Fruit fly (Drosophila melanogaster) whole organism, adult: Measurements from ENCODE around the gene HIP-R.
A peak's percentile ranks its signal among the peaks of the same experiment; 100 is the strongest.

Experiments used
- CG11617 ChIP-seq: fragments of 200-800 bp; sonication (Bioruptor generic); optimal IDR thresholded peaks from 2 replicates; lab custom pipeline; 2017; ENCODE audit warnings: mild to moderate bottlenecking, missing biosample characterization, missing genetic modification reagents, missing genetic modification characterization
- CG12768 ChIP-seq: fragments of 200-800 bp; sonication (Bioruptor generic); optimal IDR thresholded peaks from 2 replicates; lab custom pipeline; 2017; ENCODE audit warnings: missing biosample characterization, missing genetic modification characterization, mild to moderate bottlenecking, moderate library complexity, missing genetic modification reagents
- CG14711 ChIP-seq: fragments of 200-800 bp; sonication (Bioruptor generic); optimal IDR thresholded peaks from 2 replicates; lab custom pipeline; 2018; ENCODE audit warnings: missing biosample characterization, mild to moderate bottlenecking, missing genetic modification characterization, moderate library complexity
- CG1620 ChIP-seq: fragments of 200-800 bp; sonication (Bioruptor generic); optimal IDR thresholded peaks from 2 replicates; lab custom pipeline; 2016; ENCODE audit warnings: missing biosample characterization, missing genetic modification characterization
- CG33017 ChIP-seq: fragments of 200-800 bp; sonication (Bioruptor generic); optimal IDR thresholded peaks from 2 replicates; lab custom pipeline; 2018; ENCODE audit warnings: missing biosample characterization, mild to moderate bottlenecking, missing genetic modification characterization, moderate library complexity
- CG5204 ChIP-seq: fragments of 200-800 bp; sonication (Bioruptor generic); optimal IDR thresholded peaks from 2 replicates; lab custom pipeline; 2016; ENCODE audit warnings: missing biosample characterization, missing genetic modification characterization
- CG7045 ChIP-seq: fragments of 200-800 bp; sonication (Bioruptor generic); optimal IDR thresholded peaks from 2 replicates; lab custom pipeline; 2017; ENCODE audit warnings: missing biosample characterization, mild to moderate bottlenecking, missing genetic modification characterization
- CG7101 ChIP-seq: fragments of 200-800 bp; sonication (Bioruptor generic); optimal IDR thresholded peaks from 2 replicates; lab custom pipeline; 2018; ENCODE audit warnings: missing biosample characterization, mild to moderate bottlenecking, missing genetic modification characterization, moderate library complexity
- Clk ChIP-seq: fragments of 200-800 bp; sonication (Bioruptor generic); optimal IDR thresholded peaks from 2 replicates; lab custom pipeline; 2017; ENCODE audit warnings: missing biosample characterization, missing genetic modification characterization
- Crg-1 ChIP-seq: fragments of 200-800 bp; sonication (Bioruptor generic); optimal IDR thresholded peaks from 2 replicates; lab custom pipeline; 2016; ENCODE audit warnings: missing biosample characterization, missing genetic modification characterization
- Hr96 ChIP-seq: fragments of 200-800 bp; sonication (Bioruptor generic); optimal IDR thresholded peaks from 2 replicates; lab custom pipeline; 2016; ENCODE audit warnings: missing biosample characterization, missing genetic modification characterization
- Mnt ChIP-seq: fragments of 200-800 bp; sonication (Bioruptor generic); optimal IDR thresholded peaks from 2 replicates; lab custom pipeline; 2016; ENCODE audit warnings: missing biosample characterization, mild to moderate bottlenecking, missing genetic modification characterization
- bab1 ChIP-seq: fragments of 200-800 bp; sonication (Bioruptor generic); optimal IDR thresholded peaks from 3 replicates; lab custom pipeline; 2019; ENCODE audit warnings: missing biosample characterization, mild to moderate bottlenecking, missing genetic modification characterization, moderate library complexity
- cic ChIP-seq: fragments of 200-800 bp; sonication (Bioruptor generic); optimal IDR thresholded peaks from 2 replicates; lab custom pipeline; 2017; ENCODE audit warnings: missing biosample characterization, mild to moderate bottlenecking, missing genetic modification characterization, moderate library complexity
- cnc ChIP-seq, 2 experiments: fragments of >200 bp; optimal IDR thresholded peaks; 2 replicates each; lab custom pipeline; 2017
- kay ChIP-seq: fragments of 200-800 bp; sonication (Bioruptor generic); peaks from one replicate; lab custom pipeline; 2016; ENCODE audit warnings: missing biosample characterization, missing genetic modification characterization, borderline replicate concordance
- ovo ChIP-seq: fragments of 200-800 bp; sonication (Bioruptor generic); optimal IDR thresholded peaks from 2 replicates; lab custom pipeline; 2016; ENCODE audit warnings: missing biosample characterization, missing genetic modification characterization
- pad ChIP-seq: fragments of 200-800 bp; sonication (Bioruptor generic); optimal IDR thresholded peaks from 3 replicates; lab custom pipeline; 2017; ENCODE audit warnings: missing biosample characterization, missing genetic modification characterization, mild to moderate bottlenecking, moderate library complexity, missing genetic modification reagents
- tj ChIP-seq: fragments of 200-800 bp; sonication (Bioruptor generic); optimal IDR thresholded peaks from 3 replicates; lab custom pipeline; 2017; ENCODE audit warnings: missing biosample characterization, mild to moderate bottlenecking, missing genetic modification characterization, moderate library complexity
- toe ChIP-seq: fragments of 200-800 bp; sonication (Bioruptor generic); optimal IDR thresholded peaks from 2 replicates; lab custom pipeline; 2016; ENCODE audit warnings: missing biosample characterization, missing genetic modification characterization

The HIP-R gene

dm6 chrX:3815663-3816062, 25.9 kb downstream of the HIP-R start:
- TF ChIP-seq tj (no peak), CG7045 (GFP tag; lab: Kevin White, UChicago) (no peak), Hr96 (GFP tag; lab: Kevin White, UChicago) (no peak), kay (GFP tag; lab: Kevin White, UChicago) (no peak), CG7101 (tag; lab: Kevin White, UChicago) (no peak), CG5204 (GFP tag; lab: Kevin White, UChicago) (no peak), CG11617 (GFP tag; lab: Kevin White, UChicago) (no peak), bab1 (GFP tag; lab: Kevin White, UChicago) (no peak), Mnt (GFP tag; lab: Kevin White, UChicago) (no peak), cic (GFP tag; lab: Kevin White, UChicago) (no peak), CG33017 (no peak), CG12768 (no peak), CG14711 (tag; lab: Kevin White, UChicago) (no peak), CG1620 (no peak), Crg-1 (GFP tag; lab: Kevin White, UChicago) (no peak), Clk (no peak), pad (GFP tag; lab: Kevin White, UChicago) (no peak), toe (GFP tag; lab: Kevin White, UChicago) (no peak)

dm6 chrX:3819470-3819869, 29.7 kb downstream of the HIP-R start:
- TF ChIP-seq tj (peak; percentile 63), pad (GFP tag; lab: Kevin White, UChicago) (no peak), cic (GFP tag; lab: Kevin White, UChicago) (no peak), CG5204 (GFP tag; lab: Kevin White, UChicago) (no peak)

DNA sequence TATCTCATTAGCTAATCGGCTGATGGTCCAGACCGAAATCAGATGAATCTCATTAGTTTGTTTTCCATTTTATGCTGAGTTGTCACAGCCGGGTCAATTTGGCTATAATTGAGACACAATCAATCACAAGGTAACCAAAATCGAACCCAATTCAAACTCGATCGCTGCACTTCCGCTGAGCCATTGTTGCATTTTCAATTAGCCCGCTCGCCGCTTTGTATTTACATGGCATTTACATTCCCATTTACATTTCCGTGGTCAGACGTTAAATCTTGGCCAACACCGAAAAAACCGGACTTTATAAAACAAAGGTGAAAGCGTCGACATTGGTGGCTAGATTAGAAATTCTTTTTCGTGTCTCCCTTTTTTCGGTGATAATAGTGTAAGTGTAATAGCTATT, 35.3 kb downstream of the HIP-R start:
- TF ChIP-seq CG14711 (tag; lab: Kevin White, UChicago): no peak
- TF ChIP-seq pad (GFP tag; lab: Kevin White, UChicago): no peak
- TF ChIP-seq CG5204 (GFP tag; lab: Kevin White, UChicago): no peak
- no peak for TF ChIP-seq CG1620
- TF ChIP-seq cic (GFP tag; lab: Kevin White, UChicago): no peak
- TF ChIP-seq toe (GFP tag; lab: Kevin White, UChicago): no peak

DNA sequence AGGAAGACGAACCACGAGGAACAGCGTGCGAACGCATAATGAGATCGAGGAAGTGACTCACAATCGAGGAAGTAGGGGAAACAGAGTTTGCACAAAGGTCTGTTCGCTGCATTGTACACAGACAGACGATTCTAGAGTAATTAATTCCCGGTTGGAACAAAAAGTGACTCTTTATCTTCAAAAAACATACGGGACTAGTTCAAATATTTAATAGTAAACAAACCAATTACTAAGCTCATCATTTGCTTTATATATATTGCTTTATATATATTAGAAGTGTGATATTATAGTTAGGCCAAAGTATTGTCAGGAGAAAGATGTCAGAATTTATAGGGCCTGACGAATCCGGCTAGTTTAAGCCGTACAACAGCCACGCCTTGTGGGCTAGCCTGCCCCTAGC, 38.1 kb downstream of the HIP-R start, which contains the start of gene CG2901:
CG2901 (plus strand) TSS at position 301 of the 400 bp plus-strand sequence.
- TF ChIP-seq Hr96 (GFP tag; lab: Kevin White, UChicago) (no peak), CG7101 (tag; lab: Kevin White, UChicago) (no peak), CG5204 (GFP tag; lab: Kevin White, UChicago) (no peak), bab1 (GFP tag; lab: Kevin White, UChicago) (no peak), pad (GFP tag; lab: Kevin White, UChicago) (no peak)

DNA sequence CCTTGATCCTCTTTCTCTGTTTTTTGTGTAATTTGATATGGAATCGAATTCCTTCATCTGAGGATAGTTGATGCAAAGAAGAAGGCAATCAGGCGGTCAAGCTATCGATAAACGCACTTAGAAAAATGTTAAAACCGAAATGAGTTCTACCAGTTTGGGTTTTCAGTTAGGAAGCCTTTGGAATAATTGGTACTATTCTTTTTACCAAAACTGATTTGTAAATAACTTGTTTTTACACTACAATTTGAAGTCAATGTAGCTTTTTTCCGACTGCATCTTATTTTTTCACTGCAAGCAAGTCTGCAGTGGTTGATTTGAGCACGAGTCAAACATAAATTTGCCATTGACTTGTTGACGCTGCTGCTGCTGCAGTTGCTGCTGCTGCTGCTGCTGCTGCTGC, 42.0 kb downstream of the HIP-R start:
- TF ChIP-seq Mnt (GFP tag; lab: Kevin White, UChicago) (no peak), cnc (optimal IDR thresholded peaks at IDR 0.05; lab: Kevin White, UChicago) (no peak), toe (GFP tag; lab: Kevin White, UChicago) (no peak), CG14711 (tag; lab: Kevin White, UChicago) (no peak), CG11617 (GFP tag; lab: Kevin White, UChicago) (no peak), CG33017 (no peak), bab1 (GFP tag; lab: Kevin White, UChicago) (no peak), CG1620 (no peak), Hr96 (GFP tag; lab: Kevin White, UChicago) (no peak), kay (GFP tag; lab: Kevin White, UChicago) (no peak), ovo (GFP tag; lab: Kevin White, UChicago) (no peak), Crg-1 (GFP tag; lab: Kevin White, UChicago) (no peak), CG7101 (tag; lab: Kevin White, UChicago) (no peak), CG7045 (GFP tag; lab: Kevin White, UChicago) (no peak), tj (no peak), CG12768 (no peak), pad (GFP tag; lab: Kevin White, UChicago) (no peak)

DNA sequence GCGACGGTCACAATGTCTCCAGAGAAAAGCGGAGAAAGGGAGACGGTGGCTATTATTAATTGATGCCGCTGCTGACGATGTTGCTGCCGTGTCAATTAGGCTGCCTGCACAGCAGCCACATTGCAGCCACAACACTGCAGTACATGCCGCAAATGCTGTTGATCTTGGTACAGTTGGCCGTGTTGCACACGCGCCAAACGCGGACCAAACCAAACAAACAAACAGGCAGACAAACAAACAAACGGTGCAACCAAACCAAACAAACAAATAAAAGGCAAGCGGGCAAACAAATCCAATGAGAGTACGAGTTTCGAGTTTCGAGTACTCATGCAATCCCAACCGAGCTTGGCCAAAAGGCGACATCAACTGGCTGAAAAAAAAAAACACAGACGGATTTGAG, 42.5 kb downstream of the HIP-R start:
- TF ChIP-seq CG1620 (no peak), CG12768 (no peak), Hr96 (GFP tag; lab: Kevin White, UChicago) (no peak), cic (GFP tag; lab: Kevin White, UChicago) (no peak)

- TF ChIP-seq CG7045 (GFP tag; lab: Kevin White, UChicago) (no peak), cic (GFP tag; lab: Kevin White, UChicago) (no peak), CG14711 (tag; lab: Kevin White, UChicago) (no peak), Clk (no peak), bab1 (GFP tag; lab: Kevin White, UChicago) (no peak), CG11617 (GFP tag; lab: Kevin White, UChicago) (no peak)
These were observed 43.4 kb downstream of the HIP-R start for dm6 chrX:3833109-3833657.
